Worm (Caenorhabditis elegans) whole organism, L1 larva: ENCODE measurements around the gene gpla-1.

ENCODE experiments used
- blmp-1 ChIP-seq: fragments of 150-350 bp; optimal IDR thresholded peaks from 2 replicates; lab custom pipeline; 2014; ENCODE audit warnings: missing biosample characterization, missing genetic modification characterization
- egl-27 ChIP-seq, 2 experiments: fragments of 150-350 bp in 1 of 2; sonication (generic microtip); optimal IDR thresholded peaks; 3 replicates each; lab custom pipeline; 2017 to 2018; ENCODE audit warnings: missing biosample characterization in 2 of 2, missing genetic modification characterization in 2 of 2, missing genetic modification reagents in 2 of 2
- elt-2 ChIP-seq: sonication (generic microtip); optimal IDR thresholded peaks from 2 replicates; lab custom pipeline; 2016; ENCODE audit warnings: missing genetic modification characterization, mild to moderate bottlenecking, inconsistent platforms, missing compliant biosample characterization, missing genetic modification reagents
- rnt-1 ChIP-seq: sonication (generic microtip); optimal IDR thresholded peaks from 2 replicates; lab custom pipeline; 2016; ENCODE audit warnings: mild to moderate bottlenecking, missing genetic modification characterization, moderate library complexity, missing compliant biosample characterization
- skn-1 ChIP-seq: fragments of 150-350 bp; optimal IDR thresholded peaks from 2 replicates; lab custom pipeline; 2014; ENCODE audit warnings: missing biosample characterization, missing genetic modification characterization
- snpc-4 ChIP-seq: fragments of 150-350 bp; optimal IDR thresholded peaks from 2 replicates; lab custom pipeline; 2014; ENCODE audit warnings: missing biosample characterization, missing genetic modification characterization
- unc-130 ChIP-seq: fragments of 150-350 bp; optimal IDR thresholded peaks from 2 replicates; lab custom pipeline; 2017; ENCODE audit warnings: missing biosample characterization, missing genetic modification characterization, inconsistent platforms
- unc-30 ChIP-seq: sonication (generic microtip); optimal IDR thresholded peaks from 2 replicates; lab custom pipeline; 2017; ENCODE audit warnings: missing biosample characterization, missing genetic modification characterization
- unc-62 ChIP-seq: fragments of 150-350 bp; optimal IDR thresholded peaks from 2 replicates; lab custom pipeline; 2014; ENCODE audit warnings: missing biosample characterization, missing genetic modification reagents, missing genetic modification characterization
- zag-1 ChIP-seq: fragments of 150-350 bp; optimal IDR thresholded peaks from 2 replicates; lab custom pipeline; 2014; ENCODE audit warnings: missing biosample characterization, missing genetic modification characterization
- ztf-11 ChIP-seq, 2 experiments: sonication (generic microtip); optimal IDR thresholded peaks; 2 replicates each; lab custom pipeline; 2016 to 2017; ENCODE audit warnings: missing genetic modification characterization in 2 of 2, missing biosample characterization in 1 of 2, missing compliant biosample characterization in 1 of 2

ce11 chrV:11955617-11956016, 18.0 kb upstream of the gpla-1 start:
- no peak for TF ChIP-seq unc-130 (tag; lab: Kevin White, UChicago)
- no peak for TF ChIP-seq unc-30 (tag; lab: Kevin White, UChicago)
- no peak for TF ChIP-seq skn-1 (tag; lab: Kevin White, UChicago)
- TF ChIP-seq snpc-4 (tag; lab: Kevin White, UChicago) = no peak
- no peak for TF ChIP-seq egl-27 (tag; optimal IDR thresholded peaks at IDR 0.05; lab: Kevin White, UChicago)
- no peak for TF ChIP-seq blmp-1 (tag; lab: Kevin White, UChicago)
- no peak for TF ChIP-seq ztf-11 (tag; optimal IDR thresholded peaks at IDR 0.05; lab: Kevin White, UChicago)
- no peak for TF ChIP-seq elt-2 (tag; lab: Kevin White, UChicago)
- TF ChIP-seq zag-1 = no peak
- TF ChIP-seq unc-62 (GFP tag; lab: Kevin White, UChicago) = no peak
- no peak for TF ChIP-seq rnt-1 (tag; lab: Kevin White, UChicago)
